Worm (Caenorhabditis elegans) whole organism, midembryonic: ENCODE measurements around the gene H03G16.5.

Source experiments
- klf-2 ChIP-seq: fragments of 200-800 bp; sonication (Bioruptor generic); conservative IDR thresholded peaks from 2 replicates; pipeline ENCODE4 v1.3.6; 2022; ENCODE audit warnings: missing genetic modification reagents, missing genetic modification characterization, missing compliant biosample characterization
- ref-1 ChIP-seq: fragments of 200-800 bp; sonication (Bioruptor generic); conservative IDR thresholded peaks from 2 replicates; pipeline ENCODE4 v1.3.6; 2022; ENCODE audit warnings: missing genetic modification reagents, missing genetic modification characterization, missing compliant biosample characterization
- tab-1 ChIP-seq: fragments of 200-800 bp; sonication (Bioruptor generic); IDR thresholded peaks from 2 replicates; pipeline ENCODE4 v1.3.6; 2022; ENCODE audit warnings: missing genetic modification characterization, missing compliant biosample characterization

DNA sequence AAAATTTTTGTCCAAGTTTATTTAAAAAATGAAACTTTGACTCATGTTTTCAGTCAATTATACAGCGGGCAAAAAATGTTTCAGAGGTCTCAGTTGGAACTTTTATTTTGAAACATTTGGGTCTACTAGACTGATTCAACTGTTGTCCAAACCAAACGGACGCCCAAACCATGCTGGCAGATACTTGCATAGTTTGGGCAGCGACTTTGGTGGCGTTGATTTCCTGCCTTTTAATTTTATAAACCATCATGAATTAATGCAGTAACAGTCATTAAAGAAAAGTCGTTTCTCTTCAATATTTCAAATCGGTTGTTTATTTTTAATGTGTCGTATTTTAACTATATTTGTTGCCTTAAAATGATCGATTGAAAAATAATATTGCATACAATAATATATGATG is 20.4 kb downstream of the H03G16.5 start:
- TF ChIP-seq ref-1 (GFP tag; lab: Robert Waterston, UW) (no peak), klf-2 (GFP tag; lab: Robert Waterston, UW) (no peak), tab-1 (GFP tag; lab: Robert Waterston, UW) (no peak)
